Fruit fly (Drosophila melanogaster): ENCODE results near the gene CG15399.
A peak's percentile ranks its signal among the peaks of the same experiment; 100 is the strongest.

Gene CG15399

DNA sequence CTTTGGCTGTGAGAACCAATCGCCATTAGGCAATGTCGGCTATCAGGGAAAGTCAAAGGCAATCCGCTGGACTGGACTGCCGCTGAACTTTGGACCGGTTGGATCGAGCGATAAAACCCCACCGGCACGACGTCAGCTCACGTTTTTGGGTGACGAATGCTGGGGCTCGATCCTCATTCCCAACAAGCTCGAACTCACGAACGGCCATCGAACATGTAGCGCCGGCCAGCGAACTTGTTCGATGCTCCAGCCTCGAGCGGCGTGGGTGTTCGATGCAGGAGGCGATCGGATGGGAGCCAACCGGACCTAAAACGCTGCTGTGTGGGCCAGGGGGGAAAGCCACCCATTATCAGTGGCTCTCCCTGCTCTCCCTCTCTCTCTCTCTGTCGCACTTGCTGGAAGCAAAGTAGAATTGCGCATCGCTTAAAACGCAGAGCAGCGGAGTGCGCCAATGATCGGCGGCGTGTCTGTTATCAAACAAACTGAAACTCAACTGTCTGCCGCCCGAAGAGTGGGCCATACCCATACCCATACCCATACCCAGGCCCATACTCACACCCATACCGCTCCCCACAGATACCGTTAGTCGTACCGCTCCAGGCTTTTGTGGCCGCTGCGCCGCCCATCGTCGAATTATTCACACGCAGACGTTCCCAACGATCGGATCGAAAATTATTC lies 33.2 kb upstream of the CG15399 start, which contains the start of gene daw (continued):
- TF ChIP-seq CG3032 (tag; optimal IDR thresholded peaks at IDR 0.05) (no peak), CG10669 (GFP tag; optimal IDR thresholded peaks at IDR 0.05) (peak; percentile 58), Hr38 (GFP tag; optimal IDR thresholded peaks at IDR 0.05) (no peak), Hr39 (GFP tag; optimal IDR thresholded peaks at IDR 0.05) (no peak), CG8632 (GFP tag; optimal IDR thresholded peaks at IDR 0.05) (no peak), Eip75B (GFP tag; optimal IDR thresholded peaks at IDR 0.05) (peak; percentile 30), dsx (GFP tag; optimal IDR thresholded peaks at IDR 0.05; ENCODE audit: poor library complexity, severe bottlenecking) (peak; percentile 37), CG8119 (GFP tag; IDR thresholded peaks at IDR 0.05) (peak; percentile 63), OdsH (GFP tag; optimal IDR thresholded peaks at IDR 0.05) (no peak), Met (GFP tag; optimal IDR thresholded peaks at IDR 0.05) (peak; percentile 38), Blimp-1 (GFP tag; optimal IDR thresholded peaks at IDR 0.05) (peak; percentile 41), Ets96B (tag; optimal IDR thresholded peaks at IDR 0.05) (peak; percentile 49), net (GFP tag; optimal IDR thresholded peaks at IDR 0.05) (peak; percentile 79), acj6 (GFP tag; optimal IDR thresholded peaks at IDR 0.05) (no peak), CG16779 (tag; optimal IDR thresholded peaks at IDR 0.05) (peak; percentile 76), Sox15 (GFP tag; optimal IDR thresholded peaks at IDR 0.05) (no peak), CG3919 (GFP tag; optimal IDR thresholded peaks at IDR 0.05) (peak; percentile 72), svp (GFP tag) (peak; percentile 89), Smox (GFP tag; optimal IDR thresholded peaks at IDR 0.05) (peak; percentile 10), dac (GFP tag; optimal IDR thresholded peaks at IDR 0.05) (peak; percentile 25), CG10631 (GFP tag; optimal IDR thresholded peaks at IDR 0.05) (no peak), Eip78C (GFP tag) (peak; percentile 76), CG1621 (tag; optimal IDR thresholded peaks at IDR 0.05) (peak; percentile 64), Ets21C (GFP tag; optimal IDR thresholded peaks at IDR 0.05) (no peak), CG4318 (GFP tag; optimal IDR thresholded peaks at IDR 0.05) (no peak), topi (GFP tag; optimal IDR thresholded peaks at IDR 0.05) (peak; percentile 59), CG6854 (GFP tag; optimal IDR thresholded peaks at IDR 0.05) (peak; percentile 89), lz (GFP tag; optimal IDR thresholded peaks at IDR 0.05) (no peak), CG11294 (GFP tag; IDR thresholded peaks at IDR 0.05) (no peak), CG32006 (GFP tag; optimal IDR thresholded peaks at IDR 0.05) (peak; percentile 2), CG31627 (GFP tag; optimal IDR thresholded peaks at IDR 0.05) (no peak), ss (GFP tag; optimal IDR thresholded peaks at IDR 0.05) (peak; percentile 84 to 88), cyc (GFP tag; optimal IDR thresholded peaks at IDR 0.05) (no peak), CG9139 (GFP tag; optimal IDR thresholded peaks at IDR 0.05) (peak; percentile 90), CG34406 (GFP tag; optimal IDR thresholded peaks at IDR 0.05) (no peak), fd59A (GFP tag; optimal IDR thresholded peaks at IDR 0.05) (no peak), Gug (GFP tag; IDR thresholded peaks at IDR 0.05) (no peak), CG7368 (GFP tag; optimal IDR thresholded peaks at IDR 0.05) (peak; percentile 68), pdm3 (GFP tag; optimal IDR thresholded peaks at IDR 0.05) (peak; percentile 11), Hr4 (GFP tag; optimal IDR thresholded peaks at IDR 0.05) (no peak)

dm6 chr2L:2802527-2802926 lies 31.0 kb upstream of the CG15399 start:
- TF ChIP-seq achi (GFP tag; optimal IDR thresholded peaks at IDR 0.05) (no peak), OdsH (GFP tag; optimal IDR thresholded peaks at IDR 0.05) (no peak), topi (GFP tag; optimal IDR thresholded peaks at IDR 0.05) (no peak), spab (GFP tag; optimal IDR thresholded peaks at IDR 0.05) (peak; percentile 73), fd59A (GFP tag; optimal IDR thresholded peaks at IDR 0.05) (no peak), CG8119 (GFP tag; IDR thresholded peaks at IDR 0.05) (peak; percentile 59; the same call in 2 of the 3 replicates), Eip75B (GFP tag; optimal IDR thresholded peaks at IDR 0.05) (no peak), esn (GFP tag; optimal IDR thresholded peaks at IDR 0.05) (no peak), Hr39 (GFP tag; optimal IDR thresholded peaks at IDR 0.05) (no peak), CG32006 (GFP tag; optimal IDR thresholded peaks at IDR 0.05) (no peak), CG34406 (GFP tag; optimal IDR thresholded peaks at IDR 0.05) (no peak), CG6276 (GFP tag; optimal IDR thresholded peaks at IDR 0.05) (peak; percentile 88), dac (GFP tag; optimal IDR thresholded peaks at IDR 0.05) (no peak), CG11902 (GFP tag; optimal IDR thresholded peaks at IDR 0.05) (no peak), CG3919 (GFP tag; optimal IDR thresholded peaks at IDR 0.05) (peak; percentile 43), Eip93F (GFP tag; optimal IDR thresholded peaks at IDR 0.05) (no peak), Ets96B (tag; optimal IDR thresholded peaks at IDR 0.05) (peak; percentile 33), CG6163 (GFP tag; IDR thresholded peaks at IDR 0.05) (no peak; the same call in 2 of the 3 replicates), CG3032 (tag; optimal IDR thresholded peaks at IDR 0.05) (peak; percentile 16), Sox15 (GFP tag; optimal IDR thresholded peaks at IDR 0.05) (no peak), acj6 (GFP tag; optimal IDR thresholded peaks at IDR 0.05) (no peak), CG6808 (GFP tag; optimal IDR thresholded peaks at IDR 0.05) (peak; percentile 84), Hr38 (GFP tag; optimal IDR thresholded peaks at IDR 0.05) (peak; percentile 27), ss (GFP tag; optimal IDR thresholded peaks at IDR 0.05) (peak; percentile 90 to 91), CG4318 (GFP tag; optimal IDR thresholded peaks at IDR 0.05) (no peak), CG10669 (GFP tag; optimal IDR thresholded peaks at IDR 0.05) (peak; percentile 57), dsx (GFP tag; optimal IDR thresholded peaks at IDR 0.05; ENCODE audit: poor library complexity, severe bottlenecking) (no peak)

All from whole organism, prepupa.